Worm (Caenorhabditis elegans): Measurements from ENCODE around the gene cyp-33C5.
A peak's percentile ranks its signal among the peaks of the same experiment; 100 is the strongest.

The cyp-33C5 gene

ce11 chrV:2250126-2250590 is 5.4 kb downstream of the cyp-33C5 start, which contains the start of gene cyp-33C7 (continued):
- no peak for TF ChIP-seq lin-38 (GFP tag; IDR thresholded peaks at IDR 0.05)

- TF ChIP-seq dve-1 (tag; optimal IDR thresholded peaks at IDR 0.05; ENCODE audit: insufficient read depth): peak; percentile 8
- peak; percentile 7 for TF ChIP-seq pqm-1 (tag; optimal IDR thresholded peaks at IDR 0.05)
- no peak for TF ChIP-seq ceh-44 (GFP tag; IDR thresholded peaks at IDR 0.05)
- TF ChIP-seq daf-16 (GFP tag; optimal IDR thresholded peaks at IDR 0.05): no peak
- TF ChIP-seq daf-16 (tag; optimal IDR thresholded peaks at IDR 0.05): peak; percentile 19
- TF ChIP-seq dmd-6 (GFP tag; IDR thresholded peaks at IDR 0.05): peak; percentile 73
These were observed 7.0 kb downstream of the cyp-33C5 start for ce11 chrV:2251774-2252173.

DNA sequence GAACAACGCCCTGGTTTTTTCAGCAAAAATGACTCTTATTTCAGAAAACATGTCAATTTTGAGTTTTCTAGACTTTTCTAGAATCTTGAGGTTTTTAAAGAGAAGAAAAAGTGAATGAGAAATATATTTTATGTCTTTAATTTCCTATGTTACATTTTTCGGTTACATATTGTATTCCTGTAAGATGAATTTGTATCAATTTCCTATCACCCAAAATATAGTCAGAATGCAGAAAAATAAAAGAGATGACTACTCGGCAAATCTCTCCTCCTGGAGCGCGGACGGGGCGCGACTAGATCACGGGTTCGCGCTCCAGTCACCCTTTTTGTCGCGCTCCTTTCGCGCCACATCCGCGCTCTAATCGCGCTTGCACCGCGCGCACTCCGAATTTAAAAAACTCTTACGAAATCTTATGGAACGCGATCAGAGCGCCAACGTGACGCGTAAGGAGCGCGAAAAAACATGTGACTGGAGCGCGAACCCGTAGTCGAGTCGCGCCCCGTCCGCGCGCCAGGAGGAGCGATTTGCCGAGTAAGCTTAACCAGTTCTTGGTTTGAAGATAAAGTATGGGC is 9.8 kb downstream of the cyp-33C5 start, which contains the start of gene str-253:
Gene str-253 (minus strand): TSS at position 51 of the 572 bp plus-strand sequence.
- TF ChIP-seq unc-62 (GFP tag; optimal IDR thresholded peaks at IDR 0.05 in 1 of 2): peak in 1 of 2 experiments; percentile 82
- TF ChIP-seq unc-62 (tag; optimal IDR thresholded peaks at IDR 0.05): no peak
- TF ChIP-seq ztf-7 (tag; optimal IDR thresholded peaks at IDR 0.05): no peak
- TF ChIP-seq set-16 (GFP tag; IDR thresholded peaks at IDR 0.05): peak; percentile 72

DNA sequence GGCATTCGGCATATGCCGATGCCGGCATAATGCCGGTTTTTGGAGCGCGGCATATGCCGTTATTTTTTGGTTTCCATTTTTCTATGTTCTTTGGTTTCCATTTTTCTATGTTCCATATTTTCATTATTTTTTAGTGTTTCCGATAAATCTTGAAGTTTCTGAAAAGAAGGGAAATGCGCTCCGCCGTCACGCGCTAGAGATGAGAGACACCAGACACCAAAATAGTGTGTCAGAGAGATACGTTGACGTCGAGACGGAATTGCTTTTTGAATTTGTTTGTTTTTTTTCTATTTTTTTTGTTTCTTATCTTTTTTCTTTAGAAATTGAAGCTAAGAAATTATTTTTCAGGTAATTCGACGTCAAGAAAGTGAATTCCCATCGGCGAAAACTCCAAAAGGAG is 10.4 kb downstream of the cyp-33C5 start, which contains the start of gene F41B5.1:
Gene F41B5.1 (plus strand): TSS at position 343 of the 400 bp plus-strand sequence.
- TF ChIP-seq lin-38 (GFP tag; IDR thresholded peaks at IDR 0.05): peak; percentile 73

DNA sequence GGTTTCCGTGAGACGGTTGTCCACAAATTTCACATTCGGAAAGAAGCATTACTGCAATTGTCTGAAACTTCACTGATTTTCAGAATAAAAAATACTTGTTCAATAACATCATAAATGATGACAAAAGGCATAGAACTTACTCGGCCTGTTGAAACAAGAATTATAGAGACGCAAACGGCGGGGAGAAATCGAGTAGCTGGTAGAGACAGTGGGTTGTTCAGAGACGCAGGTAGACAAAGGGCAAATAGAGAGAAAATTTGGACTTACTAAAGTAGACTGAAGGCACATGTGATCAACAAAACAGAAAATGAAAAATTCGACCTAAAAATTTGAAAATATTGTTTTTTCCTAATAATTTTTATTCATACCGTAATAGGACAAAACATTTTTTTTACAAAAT is 14.9 kb downstream of the cyp-33C5 start, which contains the start of gene nhr-182:
Gene nhr-182 (minus strand): TSS at position 178 of the 400 bp plus-strand sequence.
- no peak for TF ChIP-seq ceh-32 (tag; optimal IDR thresholded peaks at IDR 0.05; ENCODE audit: poor library complexity)
- TF ChIP-seq dmd-6 (GFP tag; IDR thresholded peaks at IDR 0.05): peak; percentile 18; the same call in 1 of the 2 replicates
- peak; percentile 60 for TF ChIP-seq hlh-30 (tag; optimal IDR thresholded peaks at IDR 0.05; ENCODE audit: insufficient read depth)
- TF ChIP-seq daf-16 (GFP tag; optimal IDR thresholded peaks at IDR 0.05): no peak
- TF ChIP-seq daf-16 (tag; optimal IDR thresholded peaks at IDR 0.05): peak; percentile 66
- peak; percentile 53 for TF ChIP-seq dve-1 (tag; optimal IDR thresholded peaks at IDR 0.05; ENCODE audit: insufficient read depth)
- peak; percentile 25 for TF ChIP-seq nhr-28 (tag; optimal IDR thresholded peaks at IDR 0.05)
- peak; percentile 14 for TF ChIP-seq hlh-11 (tag; optimal IDR thresholded peaks at IDR 0.05)
- no peak for TF ChIP-seq nhr-25 (tag; optimal IDR thresholded peaks at IDR 0.05; ENCODE audit: borderline replicate concordance, insufficient read depth)
- TF ChIP-seq mes-2 (tag; optimal IDR thresholded peaks at IDR 0.05; ENCODE audit: poor library complexity, severe bottlenecking): peak; percentile 10

DNA sequence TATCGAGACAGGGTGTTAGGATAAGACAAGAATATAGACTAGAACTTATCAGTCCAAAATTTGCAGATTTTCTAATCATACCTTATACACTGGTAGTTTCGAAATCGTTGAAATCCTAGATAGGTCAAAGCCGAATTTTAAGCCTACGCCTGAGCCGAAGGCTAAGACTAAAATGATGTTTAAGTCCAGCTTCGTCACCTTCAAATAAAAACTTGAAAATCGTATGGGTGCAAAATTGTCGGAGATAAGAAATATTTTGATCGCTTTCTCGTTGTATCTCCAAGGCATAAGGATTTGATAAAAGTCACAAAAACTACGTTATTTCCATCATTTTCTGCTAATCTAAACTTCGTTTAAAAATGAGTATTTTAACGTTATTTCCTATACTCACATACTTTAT is 15.9 kb downstream of the cyp-33C5 start, which contains the start of gene F41B5.12:
Gene F41B5.12 (plus strand): TSS at position 301 of the 400 bp plus-strand sequence.
- TF ChIP-seq F10B5.3 (tag; optimal IDR thresholded peaks at IDR 0.05) (no peak), ztf-7 (tag; optimal IDR thresholded peaks at IDR 0.05) (no peak), mxl-3 (GFP tag; optimal IDR thresholded peaks at IDR 0.05) (no peak), mxl-2 (GFP tag; conservative IDR thresholded peaks at IDR 0.05) (no peak), ZK546.5 (tag; optimal IDR thresholded peaks at IDR 0.05) (no peak), tag-97 (GFP tag; IDR thresholded peaks at IDR 0.05) (no peak), nhr-76 (tag; optimal IDR thresholded peaks at IDR 0.05) (no peak), snpc-1.2 (GFP tag; IDR thresholded peaks at IDR 0.05) (no peak)

DNA sequence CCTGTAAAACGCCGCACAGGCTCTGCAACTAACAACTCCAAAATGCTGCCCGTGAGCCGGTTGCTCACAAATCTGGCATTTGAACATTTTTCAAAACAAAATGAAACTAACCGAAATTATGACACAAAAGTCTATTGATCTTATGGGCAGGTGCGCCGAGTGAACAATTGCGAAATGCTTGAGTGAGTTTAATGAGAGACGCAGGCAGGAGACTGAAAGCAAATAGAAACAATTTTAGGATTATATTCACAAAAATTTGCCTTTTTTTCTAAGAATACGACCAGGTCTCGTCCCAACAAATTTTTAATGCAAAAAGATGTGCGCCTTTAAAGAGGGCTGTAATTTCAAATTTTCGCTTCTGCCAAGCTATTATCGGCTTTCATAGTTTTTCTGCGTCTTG is 19.7 kb downstream of the cyp-33C5 start, which contains the start of gene nhr-183:
Gene nhr-183 (minus strand): TSS at position 180 of the 400 bp plus-strand sequence.
- no peak for TF ChIP-seq pha-4 (GFP tag; IDR thresholded peaks at IDR 0.05)
- TF ChIP-seq pha-4 (tag; optimal IDR thresholded peaks at IDR 0.05): peak; percentile 49
- TF ChIP-seq ceh-82 (tag; optimal IDR thresholded peaks at IDR 0.05): no peak

Measured in whole organism, L4 larva.